Fruit fly (Drosophila melanogaster) whole organism, adult: ENCODE results near the gene Smyd5.

ENCODE experiments used
- CG11617 ChIP-seq: fragments of 200-800 bp; sonication (Bioruptor generic); optimal IDR thresholded peaks from 2 replicates; lab custom pipeline; 2017; ENCODE audit warnings: mild to moderate bottlenecking, missing biosample characterization, missing genetic modification reagents, missing genetic modification characterization
- CG12768 ChIP-seq: fragments of 200-800 bp; sonication (Bioruptor generic); optimal IDR thresholded peaks from 2 replicates; lab custom pipeline; 2017; ENCODE audit warnings: missing biosample characterization, missing genetic modification characterization, mild to moderate bottlenecking, moderate library complexity, missing genetic modification reagents
- CG14711 ChIP-seq: fragments of 200-800 bp; sonication (Bioruptor generic); optimal IDR thresholded peaks from 2 replicates; lab custom pipeline; 2018; ENCODE audit warnings: missing biosample characterization, mild to moderate bottlenecking, missing genetic modification characterization, moderate library complexity
- CG1620 ChIP-seq: fragments of 200-800 bp; sonication (Bioruptor generic); optimal IDR thresholded peaks from 2 replicates; lab custom pipeline; 2016; ENCODE audit warnings: missing biosample characterization, missing genetic modification characterization
- CG33017 ChIP-seq: fragments of 200-800 bp; sonication (Bioruptor generic); optimal IDR thresholded peaks from 2 replicates; lab custom pipeline; 2018; ENCODE audit warnings: missing biosample characterization, mild to moderate bottlenecking, missing genetic modification characterization, moderate library complexity
- CG5204 ChIP-seq: fragments of 200-800 bp; sonication (Bioruptor generic); optimal IDR thresholded peaks from 2 replicates; lab custom pipeline; 2016; ENCODE audit warnings: missing biosample characterization, missing genetic modification characterization
- CG7045 ChIP-seq: fragments of 200-800 bp; sonication (Bioruptor generic); optimal IDR thresholded peaks from 2 replicates; lab custom pipeline; 2017; ENCODE audit warnings: missing biosample characterization, mild to moderate bottlenecking, missing genetic modification characterization
- CG7101 ChIP-seq: fragments of 200-800 bp; sonication (Bioruptor generic); optimal IDR thresholded peaks from 2 replicates; lab custom pipeline; 2018; ENCODE audit warnings: missing biosample characterization, mild to moderate bottlenecking, missing genetic modification characterization, moderate library complexity
- Clk ChIP-seq: fragments of 200-800 bp; sonication (Bioruptor generic); optimal IDR thresholded peaks from 2 replicates; lab custom pipeline; 2017; ENCODE audit warnings: missing biosample characterization, missing genetic modification characterization
- Crg-1 ChIP-seq: fragments of 200-800 bp; sonication (Bioruptor generic); optimal IDR thresholded peaks from 2 replicates; lab custom pipeline; 2016; ENCODE audit warnings: missing biosample characterization, missing genetic modification characterization
- Hr96 ChIP-seq: fragments of 200-800 bp; sonication (Bioruptor generic); optimal IDR thresholded peaks from 2 replicates; lab custom pipeline; 2016; ENCODE audit warnings: missing biosample characterization, missing genetic modification characterization
- Mnt ChIP-seq: fragments of 200-800 bp; sonication (Bioruptor generic); optimal IDR thresholded peaks from 2 replicates; lab custom pipeline; 2016; ENCODE audit warnings: missing biosample characterization, mild to moderate bottlenecking, missing genetic modification characterization
- bab1 ChIP-seq: fragments of 200-800 bp; sonication (Bioruptor generic); optimal IDR thresholded peaks from 3 replicates; lab custom pipeline; 2019; ENCODE audit warnings: missing biosample characterization, mild to moderate bottlenecking, missing genetic modification characterization, moderate library complexity
- cic ChIP-seq: fragments of 200-800 bp; sonication (Bioruptor generic); optimal IDR thresholded peaks from 2 replicates; lab custom pipeline; 2017; ENCODE audit warnings: missing biosample characterization, mild to moderate bottlenecking, missing genetic modification characterization, moderate library complexity
- cnc ChIP-seq, 2 experiments: fragments of >200 bp; optimal IDR thresholded peaks; 2 replicates each; lab custom pipeline; 2017
- kay ChIP-seq: fragments of 200-800 bp; sonication (Bioruptor generic); peaks from one replicate; lab custom pipeline; 2016; ENCODE audit warnings: missing biosample characterization, missing genetic modification characterization, borderline replicate concordance
- ovo ChIP-seq: fragments of 200-800 bp; sonication (Bioruptor generic); optimal IDR thresholded peaks from 2 replicates; lab custom pipeline; 2016; ENCODE audit warnings: missing biosample characterization, missing genetic modification characterization
- pad ChIP-seq: fragments of 200-800 bp; sonication (Bioruptor generic); optimal IDR thresholded peaks from 3 replicates; lab custom pipeline; 2017; ENCODE audit warnings: missing biosample characterization, missing genetic modification characterization, mild to moderate bottlenecking, moderate library complexity, missing genetic modification reagents
- tj ChIP-seq: fragments of 200-800 bp; sonication (Bioruptor generic); optimal IDR thresholded peaks from 3 replicates; lab custom pipeline; 2017; ENCODE audit warnings: missing biosample characterization, mild to moderate bottlenecking, missing genetic modification characterization, moderate library complexity
- toe ChIP-seq: fragments of 200-800 bp; sonication (Bioruptor generic); optimal IDR thresholded peaks from 2 replicates; lab custom pipeline; 2016; ENCODE audit warnings: missing biosample characterization, missing genetic modification characterization

Gene Smyd5

DNA sequence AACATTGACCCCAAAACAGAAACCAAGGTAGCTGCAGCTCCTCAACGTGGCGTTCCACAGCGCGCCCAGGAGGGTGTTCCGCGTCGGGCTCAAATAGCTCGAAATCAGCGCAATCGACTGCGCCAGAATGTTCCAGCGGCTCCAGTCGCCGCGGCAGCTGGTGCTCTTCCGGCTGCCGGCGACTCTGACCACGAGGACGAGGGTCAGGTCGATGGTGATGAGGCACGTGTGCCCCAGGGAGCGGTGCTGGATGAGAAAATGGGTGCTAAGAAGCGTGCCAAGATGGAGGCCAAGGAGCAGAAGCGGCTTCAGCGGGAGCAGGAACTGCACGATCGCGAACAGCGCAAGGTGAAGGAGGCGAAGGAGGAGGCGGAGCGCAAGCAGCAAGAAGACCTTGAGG, 3.3 kb downstream of the Smyd5 start:
- TF ChIP-seq cic (GFP tag; lab: Kevin White, UChicago) = no peak
- TF ChIP-seq tj = no peak
- TF ChIP-seq CG7101 = no peak
- no peak for TF ChIP-seq ovo (GFP tag; lab: Kevin White, UChicago)
- TF ChIP-seq CG11617 = no peak
- no peak for TF ChIP-seq Crg-1 (GFP tag; lab: Kevin White, UChicago)
- TF ChIP-seq Hr96 (GFP tag; lab: Kevin White, UChicago) = no peak
- no peak for TF ChIP-seq CG14711 (tag; lab: Kevin White, UChicago)
- TF ChIP-seq CG33017 = no peak
- TF ChIP-seq CG5204 (GFP tag; lab: Kevin White, UChicago) = no peak
- no peak for TF ChIP-seq Clk (GFP tag; lab: Kevin White, UChicago)
- no peak for TF ChIP-seq pad (GFP tag; lab: Kevin White, UChicago)
- TF ChIP-seq CG12768 (GFP tag; lab: Kevin White, UChicago) = no peak
- no peak for TF ChIP-seq CG7045 (GFP tag; lab: Kevin White, UChicago)
- TF ChIP-seq bab1 (GFP tag; lab: Kevin White, UChicago) = no peak
- TF ChIP-seq kay (GFP tag; lab: Kevin White, UChicago) = no peak
- no peak for TF ChIP-seq toe (GFP tag; lab: Kevin White, UChicago)
- TF ChIP-seq Mnt (GFP tag; lab: Kevin White, UChicago) = no peak

DNA sequence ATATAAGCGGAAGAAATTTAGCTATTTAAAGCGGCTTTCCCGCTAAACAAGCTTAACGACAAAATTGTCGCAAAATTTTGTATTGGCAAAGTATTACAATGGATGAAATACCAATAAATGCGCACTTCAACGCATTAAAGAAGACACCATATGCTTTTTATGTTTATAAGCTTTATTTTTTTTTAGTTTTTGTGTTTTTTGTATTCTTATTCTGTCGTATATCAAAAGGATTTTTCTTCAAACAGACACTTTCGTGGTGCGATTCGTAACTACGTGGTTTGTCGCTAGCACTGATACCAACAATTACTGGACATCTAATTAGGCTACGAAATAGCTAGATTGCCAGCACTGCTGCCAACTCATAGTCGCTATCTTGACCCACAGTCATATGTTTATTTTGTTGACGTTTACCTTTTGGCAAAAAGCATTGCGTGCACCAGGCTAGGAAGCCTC, 3.9 kb downstream of the Smyd5 start, which contains the start of gene Ddrgk1:
TSS of gene Ddrgk1 (plus strand) at position 387 of the 453 bp plus-strand sequence.
- TF ChIP-seq ovo (GFP tag; lab: Kevin White, UChicago) = peak; percentile 3
- TF ChIP-seq bab1 (GFP tag; lab: Kevin White, UChicago) = no peak
- TF ChIP-seq Mnt (GFP tag; lab: Kevin White, UChicago) = peak; percentile 18
- TF ChIP-seq tj = peak; percentile 63
- TF ChIP-seq Hr96 (GFP tag; lab: Kevin White, UChicago) = no peak

DNA sequence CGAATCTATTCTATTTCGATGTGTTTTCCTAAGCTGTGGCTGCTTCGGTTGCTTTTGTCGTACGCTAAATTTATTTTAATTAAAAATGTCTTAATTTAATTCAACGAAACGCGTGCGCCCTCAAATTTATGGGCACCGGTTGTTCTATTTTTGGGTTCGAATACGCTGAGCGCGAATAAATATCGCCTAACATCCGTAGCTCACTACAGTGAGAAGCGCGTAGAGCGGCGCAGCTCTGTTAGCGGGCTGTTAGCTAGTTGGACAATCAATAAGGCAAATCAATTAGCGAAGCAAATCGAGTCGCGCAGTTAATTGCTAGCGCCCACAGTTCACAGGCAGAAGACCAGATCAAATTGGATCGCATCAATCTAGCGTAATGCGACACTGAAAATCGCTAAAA, 8.5 kb downstream of the Smyd5 start:
- TF ChIP-seq CG7101 (no peak), CG7045 (GFP tag; lab: Kevin White, UChicago) (no peak), pad (GFP tag; lab: Kevin White, UChicago) (no peak), tj (no peak), toe (GFP tag; lab: Kevin White, UChicago) (no peak)

DNA sequence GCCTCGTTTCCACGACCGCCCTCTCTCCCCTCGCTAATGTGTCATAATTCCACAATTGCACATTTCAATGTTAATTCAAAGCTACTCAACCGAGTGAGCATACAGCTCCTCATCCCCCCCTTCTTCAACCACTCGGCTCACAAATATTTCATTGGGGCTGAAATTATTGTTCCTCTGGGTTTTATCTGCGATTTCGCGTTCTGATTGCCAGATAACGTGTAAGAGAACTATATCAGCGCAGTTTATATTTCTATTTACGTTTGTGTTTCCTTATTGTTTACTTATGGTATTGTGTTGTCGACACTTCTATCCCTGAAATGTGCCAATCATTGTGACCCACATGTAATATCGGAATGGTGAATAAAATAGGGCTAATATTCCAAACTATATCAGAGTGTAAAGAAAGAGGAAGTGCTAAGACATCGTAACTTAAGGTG, 11.8 kb downstream of the Smyd5 start:
- TF ChIP-seq tj = no peak
- no peak for TF ChIP-seq CG7045 (GFP tag; lab: Kevin White, UChicago)
- TF ChIP-seq Mnt (GFP tag; lab: Kevin White, UChicago) = peak; percentile 68
- TF ChIP-seq CG11617 = peak; percentile 18
- TF ChIP-seq Crg-1 (GFP tag; lab: Kevin White, UChicago) = peak; percentile 39
- no peak for TF ChIP-seq bab1 (GFP tag; lab: Kevin White, UChicago)
- peak; percentile 6 for TF ChIP-seq CG7101
- no peak for TF ChIP-seq toe (GFP tag; lab: Kevin White, UChicago)
- TF ChIP-seq kay (GFP tag; lab: Kevin White, UChicago) = peak; percentile 90
- no peak for TF ChIP-seq CG14711 (tag; lab: Kevin White, UChicago)
- peak; percentile 99 for TF ChIP-seq cic (GFP tag; lab: Kevin White, UChicago)
- no peak for TF ChIP-seq Hr96 (GFP tag; lab: Kevin White, UChicago)
- peak; percentile 30 for TF ChIP-seq ovo (GFP tag; lab: Kevin White, UChicago)
- TF ChIP-seq CG1620 (GFP tag; lab: Kevin White, UChicago) = no peak
- peak; percentile 40 for TF ChIP-seq CG33017
- no peak for TF ChIP-seq CG5204 (GFP tag; lab: Kevin White, UChicago)
- peak; percentile 82 for TF ChIP-seq CG12768 (GFP tag; lab: Kevin White, UChicago)
- peak in 1 of 2 experiments; percentile 88 for TF ChIP-seq cnc (optimal IDR thresholded peaks at IDR 0.05; lab: Kevin White, UChicago)

DNA sequence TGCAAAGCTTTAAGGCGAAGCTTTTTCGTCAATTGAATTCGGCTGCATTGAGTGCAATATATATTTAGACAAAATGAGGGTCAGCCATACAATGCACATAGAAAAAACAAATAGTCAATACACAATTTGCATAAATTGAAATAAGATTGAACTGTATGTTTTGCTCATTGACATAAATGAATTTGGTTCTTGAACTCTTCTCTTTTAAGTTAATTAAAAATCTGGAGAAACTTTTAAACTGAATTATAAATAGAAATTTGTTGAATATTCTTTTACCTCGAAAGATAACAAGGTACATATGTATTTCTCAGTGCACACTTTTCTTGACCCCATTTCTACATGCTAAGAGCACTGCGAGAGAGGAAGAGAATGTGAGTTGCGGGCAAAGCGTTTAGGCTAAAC, 12.3 kb downstream of the Smyd5 start:
- TF ChIP-seq Crg-1 (GFP tag; lab: Kevin White, UChicago) (no peak), Mnt (GFP tag; lab: Kevin White, UChicago) (no peak), ovo (GFP tag; lab: Kevin White, UChicago) (no peak), CG11617 (peak; percentile 39), cnc (optimal IDR thresholded peaks at IDR 0.05; lab: Kevin White, UChicago) (no peak), CG5204 (GFP tag; lab: Kevin White, UChicago) (no peak), Hr96 (GFP tag; lab: Kevin White, UChicago) (no peak), CG7045 (GFP tag; lab: Kevin White, UChicago) (no peak), Clk (GFP tag; lab: Kevin White, UChicago) (no peak), toe (GFP tag; lab: Kevin White, UChicago) (no peak), pad (GFP tag; lab: Kevin White, UChicago) (no peak), kay (GFP tag; lab: Kevin White, UChicago) (no peak), CG14711 (tag; lab: Kevin White, UChicago) (peak; percentile 32), CG33017 (peak; percentile 51), CG7101 (peak; percentile 54), bab1 (GFP tag; lab: Kevin White, UChicago) (peak; percentile 1)

DNA sequence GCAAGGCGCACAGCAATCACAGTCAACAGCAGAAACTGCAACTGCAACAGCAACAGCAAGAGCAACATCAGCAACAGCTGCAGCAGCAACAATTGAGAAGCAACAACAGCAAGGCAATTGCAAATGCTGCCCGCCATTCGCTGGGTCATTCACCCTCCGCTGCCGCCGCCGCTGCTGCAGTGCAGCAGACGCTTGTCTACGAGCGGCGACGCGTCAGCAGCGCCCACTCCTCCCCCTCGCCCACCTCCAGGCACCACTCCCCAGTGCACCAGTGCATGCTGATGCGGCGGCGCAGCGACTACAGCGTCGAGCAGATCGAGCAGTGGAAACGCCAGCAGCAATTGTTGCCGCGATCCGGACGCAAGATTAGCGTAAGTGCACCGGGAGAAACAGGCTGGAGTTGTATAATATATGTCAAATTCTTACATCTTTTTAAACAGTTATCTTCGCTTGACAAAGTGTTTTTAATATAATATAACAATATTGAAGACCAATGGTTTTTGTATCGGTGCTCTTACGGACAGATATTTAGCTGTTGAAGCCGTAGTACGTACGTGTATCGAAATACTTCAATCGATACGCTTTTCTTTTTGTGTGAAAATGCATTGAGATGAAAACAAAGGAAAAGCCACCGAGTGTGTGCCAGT, 12.8 kb downstream of the Smyd5 start:
- TF ChIP-seq tj (peak; percentile 5), cnc (optimal IDR thresholded peaks at IDR 0.05; lab: Kevin White, UChicago) (no peak), CG12768 (GFP tag; lab: Kevin White, UChicago) (peak; percentile 5)
